Worm (Caenorhabditis elegans): Measurements from ENCODE around the gene C16A11.3.

The C16A11.3 gene

ce11 chrII:4229106-4229708 lies at the start of gene C16A11.3:
Gene C16A11.3, plus strand, starts transcription at chrII:4229545.
- TF ChIP-seq elt-3 (tag; optimal IDR thresholded peaks at IDR 0.05) = no peak
- no peak for TF ChIP-seq nhr-25 (tag; optimal IDR thresholded peaks at IDR 0.05)
- no peak for TF ChIP-seq ZK546.5 (tag; optimal IDR thresholded peaks at IDR 0.05)
- no peak for TF ChIP-seq fos-1 (tag; optimal IDR thresholded peaks at IDR 0.05)
- TF ChIP-seq egl-27 (tag; optimal IDR thresholded peaks at IDR 0.05) = no peak
- no peak for TF ChIP-seq lin-39 (tag; optimal IDR thresholded peaks at IDR 0.05)
- no peak for TF ChIP-seq nhr-10 (tag; optimal IDR thresholded peaks at IDR 0.05)
- TF ChIP-seq sem-4 (tag; optimal IDR thresholded peaks at IDR 0.05) = no peak
- no peak for TF ChIP-seq lin-11 (tag; optimal IDR thresholded peaks at IDR 0.05)
- TF ChIP-seq crh-2 (tag; optimal IDR thresholded peaks at IDR 0.05) = no peak
- TF ChIP-seq unc-55 (GFP tag; optimal IDR thresholded peaks at IDR 0.05) = no peak
- no peak for TF ChIP-seq snpc-4 (tag; optimal IDR thresholded peaks at IDR 0.05)
- no peak for TF ChIP-seq skn-1 (tag; optimal IDR thresholded peaks at IDR 0.05)
- TF ChIP-seq F13H6.1 (tag; optimal IDR thresholded peaks at IDR 0.05) = no peak
- no peak for TF ChIP-seq lin-13 (GFP tag; optimal IDR thresholded peaks at IDR 0.05)
- no peak for TF ChIP-seq aly-2 (tag; optimal IDR thresholded peaks at IDR 0.05)
- TF ChIP-seq nhr-6 (tag; optimal IDR thresholded peaks at IDR 0.05) = no peak
- TF ChIP-seq ama-1 (optimal IDR thresholded peaks at IDR 0.05) = no peak
- TF ChIP-seq ceh-82 (tag; optimal IDR thresholded peaks at IDR 0.05) = no peak
- TF ChIP-seq mbf-1 (tag; optimal IDR thresholded peaks at IDR 0.05) = no peak

DNA sequence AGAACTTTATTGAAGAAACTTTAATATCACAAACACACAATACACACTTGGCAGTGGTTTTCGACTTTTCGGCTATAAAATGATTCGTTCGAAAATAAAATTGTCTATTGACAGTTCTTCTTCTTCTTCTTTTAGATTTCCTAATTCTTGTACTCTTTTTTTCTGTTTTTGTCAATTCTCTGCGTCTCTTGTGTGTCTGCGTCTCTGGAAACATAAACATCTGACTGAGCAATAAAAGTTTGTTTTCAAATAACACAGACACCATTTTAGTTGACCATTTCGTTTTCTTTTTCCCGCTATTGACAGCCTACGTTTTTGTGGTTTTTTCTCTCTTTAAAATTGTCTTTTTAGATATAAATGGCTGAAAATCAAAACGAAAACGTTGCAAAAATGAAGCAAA lies 49.4 kb upstream of the C16A11.3 start, which contains the start of gene R03H10.1:
R03H10.1 (plus strand) TSS at position 352 of the 400 bp plus-strand sequence.
- TF ChIP-seq nhr-23 (tag; optimal IDR thresholded peaks at IDR 0.05) = no peak
- no peak for TF ChIP-seq F13H6.1 (tag; optimal IDR thresholded peaks at IDR 0.05)
- TF ChIP-seq nhr-10 (tag; optimal IDR thresholded peaks at IDR 0.05) = no peak
- no peak for TF ChIP-seq gmeb-1 (tag; optimal IDR thresholded peaks at IDR 0.05)
- TF ChIP-seq lin-11 (tag; optimal IDR thresholded peaks at IDR 0.05) = no peak
- TF ChIP-seq ceh-82 (tag; optimal IDR thresholded peaks at IDR 0.05) = no peak

ce11 chrII:4182364-4182763 lies 47.0 kb upstream of the C16A11.3 start, which contains the start of gene R03H10.11:
Gene R03H10.11, plus strand, starts transcription at chrII:4182664.
- TF ChIP-seq nhr-11 (tag; optimal IDR thresholded peaks at IDR 0.05) = no peak

- TF ChIP-seq dmd-4 (tag; optimal IDR thresholded peaks at IDR 0.05) (no peak), Y55F3AM.14 (GFP tag; optimal IDR thresholded peaks at IDR 0.05) (no peak), ceh-16 (tag; optimal IDR thresholded peaks at IDR 0.05) (no peak), elt-3 (tag; optimal IDR thresholded peaks at IDR 0.05) (no peak), F13H6.1 (tag; optimal IDR thresholded peaks at IDR 0.05) (peak; percentile 56), C34F6.9 (tag; optimal IDR thresholded peaks at IDR 0.05) (peak; percentile 37), sma-3 (GFP tag; optimal IDR thresholded peaks at IDR 0.05) (no peak), alr-1 (tag; optimal IDR thresholded peaks at IDR 0.05) (no peak), nhr-129 (tag; optimal IDR thresholded peaks at IDR 0.05) (peak; percentile 65), aly-2 (tag; optimal IDR thresholded peaks at IDR 0.05) (no peak)
Observed at ce11 chrII:4183979-4184378, 45.4 kb upstream of the C16A11.3 start.

DNA sequence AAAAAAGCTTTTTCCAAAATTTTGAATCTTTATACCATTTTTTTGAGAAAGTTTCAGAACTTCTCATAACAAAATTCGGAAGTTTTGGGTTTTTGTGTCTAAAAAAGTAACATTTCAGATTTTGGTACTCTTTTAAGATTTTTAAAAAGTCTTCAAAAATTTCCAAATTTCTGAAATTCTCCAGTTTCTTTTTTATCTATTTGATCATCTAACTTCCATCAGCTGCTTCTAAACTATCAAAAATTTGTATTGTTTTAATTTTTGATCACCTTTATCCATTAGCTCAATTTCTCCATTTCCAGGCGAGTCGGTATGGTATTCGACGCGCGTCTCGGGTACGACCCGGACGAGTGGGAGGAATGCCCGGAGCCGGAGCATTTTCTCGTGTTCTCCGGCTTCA lies 43.0 kb upstream of the C16A11.3 start, which contains the start of gene cpna-1:
cpna-1 (plus strand) TSS at position 301 of the 400 bp plus-strand sequence.
- TF ChIP-seq dmd-4 (tag; optimal IDR thresholded peaks at IDR 0.05) (no peak), nhr-23 (tag; optimal IDR thresholded peaks at IDR 0.05) (no peak), nhr-12 (tag; optimal IDR thresholded peaks at IDR 0.05) (no peak), nhr-77 (tag; optimal IDR thresholded peaks at IDR 0.05) (no peak), lin-11 (tag; optimal IDR thresholded peaks at IDR 0.05) (no peak), sem-4 (tag; optimal IDR thresholded peaks at IDR 0.05) (no peak), ztf-1 (GFP tag; conservative IDR thresholded peaks at IDR 0.05) (no peak), lsy-2 (tag; optimal IDR thresholded peaks at IDR 0.05) (no peak), ztf-11 (tag; optimal IDR thresholded peaks at IDR 0.05) (no peak), mdl-1 (tag; optimal IDR thresholded peaks at IDR 0.05) (no peak), egl-27 (tag; optimal IDR thresholded peaks at IDR 0.05) (no peak), ZK546.5 (tag; optimal IDR thresholded peaks at IDR 0.05) (no peak), gmeb-1 (tag; optimal IDR thresholded peaks at IDR 0.05) (no peak), unc-62 (GFP tag; optimal IDR thresholded peaks at IDR 0.05) (no peak), ceh-16 (tag; optimal IDR thresholded peaks at IDR 0.05) (no peak)
